Worm (Caenorhabditis elegans) whole organism, mixed stage, embryonic: ENCODE measurements around the gene K07H8.9.
A peak's percentile ranks its signal among the peaks of the same experiment; 100 is the strongest.

Experiments used
- M03D4.4 ChIP-seq: sonication (generic microtip); optimal IDR thresholded peaks from 2 replicates; lab custom pipeline; 2017; ENCODE audit warnings: mild to moderate bottlenecking, missing genetic modification characterization, missing compliant biosample characterization
- bed-3 ChIP-seq: fragments of 200-800 bp; sonication (Bioruptor generic); optimal IDR thresholded peaks from 3 replicates; lab custom pipeline; 2018; ENCODE audit warnings: mild to moderate bottlenecking, missing genetic modification characterization, moderate library complexity, missing compliant biosample characterization
- blmp-1 ChIP-seq: fragments of 150-350 bp; optimal IDR thresholded peaks from 2 replicates; lab custom pipeline; 2014; ENCODE audit warnings: missing biosample characterization, missing genetic modification characterization
- ceh-39 ChIP-seq: fragments of 150-350 bp; optimal IDR thresholded peaks from 2 replicates; lab custom pipeline; 2014; ENCODE audit warnings: missing biosample characterization, missing genetic modification characterization
- ceh-43 ChIP-seq: fragments of 200-800 bp; sonication (Bioruptor generic); optimal IDR thresholded peaks from 2 replicates; lab custom pipeline; 2018; ENCODE audit warnings: mild to moderate bottlenecking, missing genetic modification characterization, moderate library complexity, missing compliant biosample characterization
- ceh-83 ChIP-seq: fragments of 200-800 bp; sonication (Bioruptor generic); optimal IDR thresholded peaks from 2 replicates; lab custom pipeline; 2018; ENCODE audit warnings: mild to moderate bottlenecking, missing genetic modification characterization, missing compliant biosample characterization
- ces-1 ChIP-seq: fragments of 150-350 bp; optimal IDR thresholded peaks from 2 replicates; lab custom pipeline; 2014; ENCODE audit warnings: missing biosample characterization, missing genetic modification reagents, missing genetic modification characterization
- cnd-1 ChIP-seq: fragments of 200-800 bp; sonication (Bioruptor generic); optimal IDR thresholded peaks from 2 replicates; lab custom pipeline; 2018; ENCODE audit warnings: mild to moderate bottlenecking, missing genetic modification characterization, missing compliant biosample characterization
- drap-1 ChIP-seq: fragments of 200-800 bp; sonication (Bioruptor generic); optimal IDR thresholded peaks from 3 replicates; lab custom pipeline; 2018; ENCODE audit warnings: mild to moderate bottlenecking, missing genetic modification characterization, missing compliant biosample characterization
- elt-1 ChIP-seq: sonication (generic microtip); optimal IDR thresholded peaks from 2 replicates; lab custom pipeline; 2017; ENCODE audit warnings: missing genetic modification characterization, mild to moderate bottlenecking, missing compliant biosample characterization, antibody characterized with exemption, moderate library complexity, borderline replicate concordance; ENCODE audit not compliant: insufficient read depth
- elt-3 ChIP-seq: fragments of 150-350 bp; optimal IDR thresholded peaks from 2 replicates; lab custom pipeline; 2014; ENCODE audit warnings: missing biosample characterization, missing genetic modification characterization
- flh-1 ChIP-seq: fragments of 200-800 bp; sonication (Bioruptor generic); optimal IDR thresholded peaks from 2 replicates; lab custom pipeline; 2018; ENCODE audit warnings: mild to moderate bottlenecking, missing genetic modification characterization, moderate library complexity, missing compliant biosample characterization
- ham-2 ChIP-seq: fragments of 200-800 bp; sonication (Bioruptor generic); optimal IDR thresholded peaks from 2 replicates; lab custom pipeline; 2018; ENCODE audit warnings: mild to moderate bottlenecking, missing genetic modification characterization, missing compliant biosample characterization
- lin-13 ChIP-seq: fragments of 150-350 bp; optimal IDR thresholded peaks from 2 replicates; lab custom pipeline; 2014; ENCODE audit warnings: missing biosample characterization, missing genetic modification characterization
- lin-32 ChIP-seq: fragments of 200-800 bp; sonication (Bioruptor generic); optimal IDR thresholded peaks from 2 replicates; lab custom pipeline; 2018; ENCODE audit warnings: mild to moderate bottlenecking, missing genetic modification characterization, missing compliant biosample characterization
- lsy-2 ChIP-seq: fragments of 150-350 bp; optimal IDR thresholded peaks from 2 replicates; lab custom pipeline; 2014; ENCODE audit warnings: missing biosample characterization, missing genetic modification characterization
- mab-5 ChIP-seq: fragments of 150-350 bp; optimal IDR thresholded peaks from 2 replicates; lab custom pipeline; 2014; ENCODE audit warnings: missing biosample characterization, missing genetic modification characterization
- mep-1 ChIP-seq: fragments of 150-350 bp; optimal IDR thresholded peaks from 2 replicates; lab custom pipeline; 2017; ENCODE audit warnings: missing biosample characterization, missing genetic modification reagents, missing genetic modification characterization, inconsistent platforms
- mls-2 ChIP-seq: sonication (generic microtip); optimal IDR thresholded peaks from 2 replicates; lab custom pipeline; 2016; ENCODE audit warnings: mild to moderate bottlenecking, missing genetic modification characterization, moderate library complexity, missing compliant biosample characterization
- nhr-12 ChIP-seq: fragments of 150-350 bp; optimal IDR thresholded peaks from 2 replicates; lab custom pipeline; 2014; ENCODE audit warnings: missing biosample characterization, missing genetic modification characterization
- nhr-2 ChIP-seq: fragments of 150-350 bp; optimal IDR thresholded peaks from 2 replicates; lab custom pipeline; 2014; ENCODE audit warnings: missing biosample characterization, missing genetic modification characterization
- nhr-237 ChIP-seq: fragments of 150-350 bp; optimal IDR thresholded peaks from 2 replicates; lab custom pipeline; 2014; ENCODE audit warnings: missing biosample characterization, missing genetic modification characterization
- nhr-28 ChIP-seq: fragments of 150-350 bp; optimal IDR thresholded peaks from 2 replicates; lab custom pipeline; 2014; ENCODE audit warnings: missing biosample characterization, missing genetic modification characterization
- nhr-76 ChIP-seq: sonication (generic microtip); optimal IDR thresholded peaks from 2 replicates; lab custom pipeline; 2017; ENCODE audit warnings: missing biosample characterization, missing genetic modification characterization
- pha-4 ChIP-seq: fragments of 150-350 bp; optimal IDR thresholded peaks from 2 replicates; lab custom pipeline; 2018; ENCODE audit warnings: missing biosample characterization, missing genetic modification reagents, missing genetic modification characterization
- sem-2 ChIP-seq: fragments of 200-800 bp; sonication (Bioruptor generic); optimal IDR thresholded peaks from 2 replicates; lab custom pipeline; 2018; ENCODE audit warnings: mild to moderate bottlenecking, missing genetic modification characterization, missing compliant biosample characterization
- snpc-4 ChIP-seq: fragments of 150-350 bp; optimal IDR thresholded peaks from 2 replicates; lab custom pipeline; 2014; ENCODE audit warnings: missing biosample characterization, missing genetic modification characterization
- unc-120 ChIP-seq: sonication (generic microtip); optimal IDR thresholded peaks from 2 replicates; lab custom pipeline; 2017; ENCODE audit warnings: missing genetic modification characterization, missing compliant biosample characterization; ENCODE audit not compliant: poor library complexity, severe bottlenecking
- unc-62 ChIP-seq: fragments of 150-350 bp; optimal IDR thresholded peaks from 2 replicates; lab custom pipeline; 2014; ENCODE audit warnings: missing biosample characterization, missing genetic modification reagents, missing genetic modification characterization
- zip-8 ChIP-seq: fragments of 150-350 bp; optimal IDR thresholded peaks from 2 replicates; lab custom pipeline; 2014; ENCODE audit warnings: missing biosample characterization, missing genetic modification characterization
- ztf-11 ChIP-seq: fragments of 150-350 bp; optimal IDR thresholded peaks from 2 replicates; lab custom pipeline; 2014; ENCODE audit warnings: missing biosample characterization, missing genetic modification characterization

Gene K07H8.9

ce11 chrIV:8302648-8303161 is 16.4 kb upstream of the K07H8.9 start:
- TF ChIP-seq blmp-1 (peak; percentile 61), ham-2 (GFP tag; lab: Kevin White, UChicago) (no peak)

DNA sequence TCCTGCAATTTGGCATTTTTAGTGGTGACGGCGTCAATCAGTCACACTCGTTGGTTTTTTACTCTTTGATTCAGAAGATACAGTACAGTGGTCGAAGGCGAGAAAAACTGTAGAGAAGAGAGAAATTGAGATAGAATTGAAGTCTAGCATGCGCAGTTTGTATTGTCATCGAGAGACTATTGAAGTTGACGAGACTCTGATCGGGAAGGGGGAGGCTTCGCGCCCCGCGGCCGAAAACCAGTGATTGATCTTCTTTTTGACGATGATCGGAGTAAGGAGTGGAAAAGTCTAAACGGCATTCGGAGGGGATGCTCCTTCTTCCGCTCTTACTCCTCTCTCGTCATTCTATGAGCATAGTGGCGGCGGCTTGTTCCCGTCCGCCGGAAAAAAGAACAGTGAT is 15.6 kb upstream of the K07H8.9 start:
- TF ChIP-seq nhr-237 (peak; percentile 7), snpc-4 (tag; lab: Kevin White, UChicago) (no peak)
- TF ChIP-seq, all 35 proteins: peak for 1

DNA sequence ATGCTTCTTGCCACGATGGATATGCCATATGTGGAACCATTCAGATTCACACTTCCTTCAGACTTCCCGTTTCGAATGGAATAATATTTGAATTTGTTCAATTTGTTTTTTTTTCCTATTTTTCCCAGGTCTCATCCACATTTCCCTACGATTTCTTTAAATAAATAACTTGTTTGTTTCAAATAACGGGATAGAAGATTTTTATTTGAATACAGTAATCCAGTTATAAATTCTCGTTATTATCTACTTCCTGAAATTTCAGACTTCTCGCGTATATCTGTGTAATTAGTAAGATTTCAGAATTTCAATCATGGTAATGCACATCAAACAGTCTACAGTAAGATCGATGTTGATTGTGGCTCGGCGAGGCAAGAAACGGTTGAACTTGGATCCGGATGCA is 14.2 kb upstream of the K07H8.9 start, which contains the start of gene F35H10.5:
Gene F35H10.5 (plus strand): TSS at position 301 of the 400 bp plus-strand sequence.
- no peak for TF ChIP-seq flh-1
- no peak for TF ChIP-seq bed-3
- TF ChIP-seq drap-1, result no peak
- no peak for TF ChIP-seq zip-8
- TF ChIP-seq nhr-76 (tag; lab: Kevin White, UChicago), result no peak
- TF ChIP-seq nhr-237, result no peak
- TF ChIP-seq elt-3, result no peak
- TF ChIP-seq sem-2 (GFP tag; lab: Kevin White, UChicago), result no peak
- TF ChIP-seq blmp-1, result no peak
- no peak for TF ChIP-seq unc-120 (tag; lab: Kevin White, UChicago)
- TF ChIP-seq ces-1 (GFP tag; lab: Kevin White, UChicago), result no peak
- no peak for TF ChIP-seq elt-1 (tag; lab: Kevin White, UChicago)
- no peak for TF ChIP-seq pha-4 (tag; lab: Kevin White, UChicago)
- TF ChIP-seq mep-1 (tag; lab: Kevin White, UChicago), result no peak
- no peak for TF ChIP-seq M03D4.4 (tag; lab: Kevin White, UChicago)
- TF ChIP-seq ceh-43 (GFP tag; lab: Kevin White, UChicago), result no peak
- no peak for TF ChIP-seq ztf-11 (tag; lab: Kevin White, UChicago)
- no peak for TF ChIP-seq nhr-28 (tag; lab: Kevin White, UChicago)
- TF ChIP-seq ceh-39 (tag; lab: Kevin White, UChicago), result no peak
- no peak for TF ChIP-seq ceh-83

DNA sequence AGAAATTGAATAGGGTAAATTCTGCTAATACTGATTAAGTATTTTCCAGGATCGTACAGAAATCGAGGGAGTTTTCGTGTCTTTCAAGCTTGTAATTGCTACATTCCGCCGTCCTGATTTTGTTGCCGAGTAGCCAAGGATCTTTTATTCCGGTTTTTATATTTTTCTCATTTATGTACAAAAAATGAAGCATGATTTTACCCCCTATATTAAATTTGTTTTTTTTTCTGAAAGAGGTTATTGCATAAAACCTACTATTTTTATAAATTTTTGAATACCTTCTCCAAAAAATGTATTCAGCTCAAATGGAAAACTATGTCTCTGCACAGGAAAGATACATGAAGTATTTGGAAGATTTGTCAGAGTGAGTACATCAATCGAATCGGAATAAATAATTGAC is 13.4 kb upstream of the K07H8.9 start, which contains the start of gene F35H10.6:
Gene F35H10.6 (plus strand): TSS at position 301 of the 400 bp plus-strand sequence.
- no peak for TF ChIP-seq mls-2 (tag; lab: Kevin White, UChicago)
- TF ChIP-seq pha-4 (tag; lab: Kevin White, UChicago), result no peak
- TF ChIP-seq nhr-2 (tag; lab: Kevin White, UChicago), result no peak

- TF ChIP-seq drap-1 (no peak), mab-5 (tag; lab: Kevin White, UChicago) (no peak), lsy-2 (tag; lab: Kevin White, UChicago) (no peak), snpc-4 (tag; lab: Kevin White, UChicago) (no peak), ceh-83 (no peak), nhr-12 (tag; lab: Kevin White, UChicago) (no peak), ceh-39 (tag; lab: Kevin White, UChicago) (no peak), lin-32 (GFP tag; lab: Kevin White, UChicago) (no peak), nhr-76 (tag; lab: Kevin White, UChicago) (no peak), cnd-1 (no peak), unc-62 (GFP tag; lab: Kevin White, UChicago) (no peak), nhr-28 (tag; lab: Kevin White, UChicago) (no peak), elt-3 (no peak), mls-2 (tag; lab: Kevin White, UChicago) (no peak), elt-1 (tag; lab: Kevin White, UChicago) (no peak), flh-1 (no peak)
These were observed 10.9 kb upstream of the K07H8.9 start, which contains the start of gene nprl-3 for ce11 chrIV:8297192-8297591. Gene nprl-3, plus strand, starts transcription at chrIV:8297492.

DNA sequence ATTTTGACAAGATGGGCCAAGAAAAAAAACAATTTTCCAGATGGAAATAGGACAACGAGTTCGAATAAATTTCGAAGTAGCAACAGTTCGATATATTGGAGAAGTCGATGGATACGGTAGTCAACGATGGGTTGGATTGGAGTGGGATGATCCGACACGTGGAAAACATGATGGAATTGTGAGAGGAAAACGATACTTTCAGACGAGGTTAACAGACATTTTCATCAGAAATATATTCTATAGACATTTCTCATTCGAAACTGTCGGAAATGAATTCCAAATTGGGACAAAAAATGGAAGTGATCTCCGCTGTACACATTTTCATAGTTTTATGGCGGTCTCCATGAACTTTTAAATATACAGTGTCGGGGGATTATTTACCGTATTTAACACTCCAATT is 8.4 kb upstream of the K07H8.9 start, which contains the start of gene tbce-1:
Gene tbce-1 (plus strand): TSS at position 41 of the 400 bp plus-strand sequence.
- no peak for TF ChIP-seq lin-13 (tag; lab: Kevin White, UChicago)
- TF ChIP-seq blmp-1, result no peak
- no peak for TF ChIP-seq nhr-237
- no peak for TF ChIP-seq nhr-12 (tag; lab: Kevin White, UChicago)
- no peak for TF ChIP-seq pha-4 (tag; lab: Kevin White, UChicago)
- TF ChIP-seq lsy-2 (tag; lab: Kevin White, UChicago), result no peak
- no peak for TF ChIP-seq drap-1
- no peak for TF ChIP-seq ceh-83
- TF ChIP-seq ceh-39 (tag; lab: Kevin White, UChicago), result no peak
- TF ChIP-seq flh-1, result no peak
- TF ChIP-seq snpc-4 (tag; lab: Kevin White, UChicago), result no peak
- no peak for TF ChIP-seq unc-120 (tag; lab: Kevin White, UChicago)
- TF ChIP-seq sem-2 (GFP tag; lab: Kevin White, UChicago), result no peak
